Worm (Caenorhabditis elegans): ENCODE data around the gene C03H5.3.

ce11 chrII:370394-370793, 15.5 kb upstream of the C03H5.3 start:
- TF ChIP-seq skn-1 (tag; optimal IDR thresholded peaks at IDR 0.05): no peak
- TF ChIP-seq lsy-2 (tag; optimal IDR thresholded peaks at IDR 0.05): no peak
- TF ChIP-seq elt-3 (tag; optimal IDR thresholded peaks at IDR 0.05): no peak
- TF ChIP-seq blmp-1 (tag; optimal IDR thresholded peaks at IDR 0.05; ENCODE audit: insufficient read depth): no peak
- TF ChIP-seq unc-62 (GFP tag; optimal IDR thresholded peaks at IDR 0.05): no peak
- TF ChIP-seq sma-9 (GFP tag; optimal IDR thresholded peaks at IDR 0.05): no peak
- TF ChIP-seq sma-9 (tag; optimal IDR thresholded peaks at IDR 0.05): no peak
- no peak for TF ChIP-seq unc-39 (tag; optimal IDR thresholded peaks at IDR 0.05)
- TF ChIP-seq ZK546.5 (tag; optimal IDR thresholded peaks at IDR 0.05): no peak
